Worm (Caenorhabditis elegans): ENCODE measurements around the gene nhr-136.

nhr-136 gene

DNA sequence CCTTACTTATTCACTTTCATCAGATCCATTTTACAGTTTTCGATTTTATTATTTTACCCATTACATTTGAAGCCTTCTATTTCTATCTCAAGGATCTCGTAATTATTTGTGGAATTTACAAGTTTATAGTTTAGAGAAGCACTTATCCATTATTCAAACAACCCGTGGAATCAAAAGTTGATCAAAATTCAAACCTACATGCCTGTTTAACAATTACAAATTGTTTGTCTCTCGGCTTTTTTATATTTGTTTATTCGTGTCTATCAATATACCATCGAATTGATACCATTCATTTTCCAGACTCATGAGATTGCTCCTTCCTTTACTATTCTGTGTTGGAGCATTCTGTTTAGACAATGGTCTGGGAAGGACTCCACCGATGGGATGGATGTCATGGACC lies 20.0 kb upstream of the nhr-136 start, which contains the start of gene gana-1:
TSS of gene gana-1 (plus strand) at position 301 of the 400 bp plus-strand sequence.
- TF ChIP-seq him-1 (tag; optimal IDR thresholded peaks at IDR 0.05) = no peak
- no peak for TF ChIP-seq dao-5 (tag; optimal IDR thresholded peaks at IDR 0.05)
- TF ChIP-seq W03F9.2 (tag; optimal IDR thresholded peaks at IDR 0.05) = no peak

DNA sequence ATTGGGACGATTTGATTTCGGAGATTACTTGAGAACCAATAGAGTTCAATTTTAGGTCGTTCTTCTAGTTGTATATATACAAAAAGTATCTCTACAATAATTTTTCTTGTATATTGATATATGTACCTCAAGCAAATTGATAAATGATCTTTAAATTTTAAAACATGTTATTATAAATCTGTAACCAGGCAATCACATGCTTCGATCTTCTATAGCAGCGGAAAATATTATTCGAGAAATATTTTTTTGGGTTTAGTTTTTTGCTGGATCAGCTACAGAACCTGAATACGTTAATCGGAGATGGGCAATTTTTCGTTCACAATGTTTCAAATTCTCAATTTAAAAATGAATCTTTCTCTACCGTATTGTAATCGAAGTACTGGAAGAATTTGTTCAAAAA lies 18.2 kb upstream of the nhr-136 start, which contains the start of gene R07B7.12:
TSS of gene R07B7.12 (plus strand) at position 301 of the 400 bp plus-strand sequence.
- no peak for TF ChIP-seq dao-5 (tag; optimal IDR thresholded peaks at IDR 0.05)
- no peak for TF ChIP-seq him-1 (tag; optimal IDR thresholded peaks at IDR 0.05)
- no peak for TF ChIP-seq W03F9.2 (tag; optimal IDR thresholded peaks at IDR 0.05)

DNA sequence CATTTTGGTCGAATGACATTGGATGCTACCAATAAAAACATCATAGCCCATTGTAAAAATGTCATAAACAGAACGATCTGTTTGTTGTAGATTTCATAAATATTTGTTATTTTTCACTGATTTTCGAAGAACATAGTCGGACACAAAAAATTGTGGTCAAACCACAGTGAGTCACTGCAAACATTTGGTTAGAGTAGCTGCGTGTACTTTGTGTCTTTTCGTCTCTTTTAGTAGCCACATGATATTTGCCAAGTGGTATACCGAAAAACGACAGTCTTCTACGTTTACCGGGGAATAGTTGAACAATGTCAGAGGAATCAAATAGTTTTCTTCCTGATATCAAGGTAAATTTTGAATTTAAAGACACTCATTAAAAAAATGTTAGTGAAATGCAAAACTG lies 15.2 kb upstream of the nhr-136 start, which contains the start of gene nhr-206:
TSS of gene nhr-206 (plus strand) at position 248 of the 400 bp plus-strand sequence.
- TF ChIP-seq dao-5 (tag; optimal IDR thresholded peaks at IDR 0.05) (no peak), W03F9.2 (tag; optimal IDR thresholded peaks at IDR 0.05) (no peak), him-1 (tag; optimal IDR thresholded peaks at IDR 0.05) (no peak)

DNA sequence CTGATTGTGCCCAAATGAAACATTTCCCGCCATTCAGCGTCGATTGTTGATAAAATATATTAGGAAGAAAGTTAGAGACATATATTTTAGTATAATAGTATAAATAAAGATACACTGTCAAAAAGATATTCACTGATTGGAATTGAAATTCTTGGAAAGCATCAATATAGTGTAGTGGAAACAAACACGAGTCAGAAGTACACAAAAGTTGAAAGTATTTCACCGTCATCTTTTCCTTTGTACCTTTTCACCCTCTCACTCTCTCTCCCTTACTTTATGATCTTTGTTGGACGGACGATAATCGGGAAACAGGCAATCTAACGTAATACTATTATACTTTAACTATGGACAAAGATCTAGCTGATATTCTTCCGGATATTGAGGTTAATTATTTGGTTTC lies 12.9 kb upstream of the nhr-136 start, which contains the start of gene nhr-208:
TSS of gene nhr-208 (plus strand) at position 288 of the 400 bp plus-strand sequence.
- TF ChIP-seq dao-5 (tag; optimal IDR thresholded peaks at IDR 0.05) = no peak
- no peak for TF ChIP-seq W03F9.2 (tag; optimal IDR thresholded peaks at IDR 0.05)

DNA sequence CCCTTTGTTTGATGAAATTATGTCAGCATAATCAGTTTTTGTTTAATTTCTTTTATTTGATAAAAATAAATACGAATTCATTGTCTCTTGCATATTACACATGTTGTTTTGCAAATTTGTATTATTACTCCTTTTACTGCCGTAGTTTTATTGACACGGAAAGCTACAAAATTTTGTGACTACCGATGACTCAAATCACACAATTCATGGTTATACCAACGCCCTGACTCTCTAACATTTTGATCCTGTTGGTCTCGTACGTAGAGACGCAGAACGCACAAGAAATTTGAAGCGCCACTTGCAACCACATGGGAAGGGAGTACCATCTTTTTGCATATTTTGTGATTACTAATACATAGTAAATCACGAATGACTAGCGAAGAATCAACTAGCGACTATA lies 11.1 kb upstream of the nhr-136 start, which contains the start of gene nhr-207:
TSS of gene nhr-207 (plus strand) at position 282 of the 400 bp plus-strand sequence.
- no peak for TF ChIP-seq W03F9.2 (tag; optimal IDR thresholded peaks at IDR 0.05)
- no peak for TF ChIP-seq him-1 (tag; optimal IDR thresholded peaks at IDR 0.05)
- TF ChIP-seq dao-5 (tag; optimal IDR thresholded peaks at IDR 0.05) = no peak

DNA sequence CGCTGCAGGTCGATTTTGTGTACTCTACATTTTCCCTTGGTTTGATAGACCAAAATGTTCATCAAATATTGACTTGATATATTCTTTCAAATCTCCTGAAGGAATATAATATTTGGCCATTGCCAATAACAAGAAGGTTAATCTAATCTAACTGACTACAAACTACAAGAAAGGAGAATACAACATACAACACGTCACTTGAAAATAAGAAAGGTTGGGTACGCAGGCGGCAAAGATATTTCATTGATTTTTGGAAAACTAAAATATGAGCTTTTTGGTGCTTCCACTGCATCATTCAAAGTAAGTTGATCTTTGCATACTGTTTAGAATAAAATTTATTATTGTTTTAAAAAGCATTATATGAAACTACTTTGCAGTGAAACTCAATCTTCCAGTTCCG lies 8.8 kb upstream of the nhr-136 start, which contains the start of gene nhr-209:
TSS of gene nhr-209 (plus strand) at position 27 of the 400 bp plus-strand sequence.
- TF ChIP-seq dao-5 (tag; optimal IDR thresholded peaks at IDR 0.05) (no peak), W03F9.2 (tag; optimal IDR thresholded peaks at IDR 0.05) (no peak), him-1 (tag; optimal IDR thresholded peaks at IDR 0.05) (no peak)

DNA sequence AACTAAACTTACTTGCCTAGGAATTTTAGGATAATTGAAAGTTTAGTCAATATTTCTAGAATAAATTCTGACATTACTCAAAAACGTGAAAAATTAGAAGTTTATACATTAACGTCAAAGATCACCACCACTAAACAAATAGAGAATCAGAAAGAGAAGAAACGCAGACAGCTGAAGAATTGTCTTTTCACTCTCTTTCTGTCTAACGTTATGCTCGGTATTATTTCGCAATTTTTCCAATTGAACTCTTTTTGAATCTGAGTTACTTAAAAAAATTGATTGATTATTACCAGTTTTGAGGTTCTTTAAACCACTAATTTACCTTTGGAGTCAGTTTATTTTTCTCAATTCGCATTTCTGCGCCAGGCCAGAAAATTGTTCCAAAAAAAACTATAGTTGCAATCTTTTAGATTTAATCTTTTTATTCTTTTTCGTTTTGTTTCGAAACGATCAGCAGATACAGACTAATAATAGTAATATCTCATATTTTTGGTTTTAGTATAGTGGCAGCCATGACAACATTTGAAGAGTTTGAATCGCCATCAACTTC lies 6.1 kb upstream of the nhr-136 start, which contains the start of gene nhr-154:
TSS of gene nhr-154 (plus strand) at position 500 of the 550 bp plus-strand sequence.
- TF ChIP-seq W03F9.2 (tag; optimal IDR thresholded peaks at IDR 0.05) = peak; percentile 17
- no peak for TF ChIP-seq him-1 (tag; optimal IDR thresholded peaks at IDR 0.05)
- TF ChIP-seq dao-5 (tag; optimal IDR thresholded peaks at IDR 0.05) = no peak

DNA sequence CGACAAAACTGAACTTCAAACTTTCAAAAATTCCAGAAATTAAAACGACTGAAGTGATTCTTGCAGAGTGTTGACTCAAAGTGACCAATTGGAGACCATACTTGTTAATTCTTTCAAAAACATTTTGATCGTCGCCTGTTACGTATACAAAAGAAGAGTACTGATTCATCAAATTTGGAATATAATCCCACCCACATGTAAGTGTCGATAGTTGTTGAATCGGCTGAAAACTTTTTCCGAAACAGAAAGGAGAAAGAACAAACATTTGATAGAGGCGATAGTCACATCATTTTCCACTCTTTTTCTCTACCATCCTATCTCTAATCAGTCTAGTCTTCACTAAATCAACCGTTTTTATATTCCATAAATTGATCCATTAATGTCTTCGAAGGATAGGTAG lies 3.0 kb upstream of the nhr-136 start, which contains the start of gene nhr-153:
TSS of gene nhr-153 (plus strand) at position 301 of the 400 bp plus-strand sequence.
- TF ChIP-seq W03F9.2 (tag; optimal IDR thresholded peaks at IDR 0.05) (no peak), him-1 (tag; optimal IDR thresholded peaks at IDR 0.05) (no peak), dao-5 (tag; optimal IDR thresholded peaks at IDR 0.05) (no peak)

DNA sequence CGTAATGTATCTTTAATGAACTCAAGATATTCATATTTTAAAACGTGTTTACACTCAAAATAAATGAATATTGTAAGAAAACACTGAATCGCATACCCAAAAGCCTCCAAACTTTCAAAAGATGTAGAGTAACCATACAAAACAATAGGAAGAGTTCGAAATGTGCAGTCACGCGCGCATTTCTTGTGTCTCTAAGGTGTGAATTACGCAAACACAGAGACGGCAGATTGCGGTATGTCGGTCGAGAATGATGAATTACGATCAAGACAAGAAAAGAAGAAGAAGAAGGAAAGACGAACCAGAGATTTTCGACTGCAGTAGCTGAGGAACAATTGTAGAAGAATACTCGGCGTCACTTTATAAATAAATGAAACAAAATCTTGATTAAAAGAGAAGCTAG lies 4.5 kb downstream of the nhr-136 start, which contains the start of gene lhpp-1:
TSS of gene lhpp-1 (minus strand) at position 354 of the 400 bp plus-strand sequence.
- no peak for TF ChIP-seq W03F9.2 (tag; optimal IDR thresholded peaks at IDR 0.05)
- TF ChIP-seq him-1 (tag; optimal IDR thresholded peaks at IDR 0.05) = no peak
- no peak for TF ChIP-seq dao-5 (tag; optimal IDR thresholded peaks at IDR 0.05)

DNA sequence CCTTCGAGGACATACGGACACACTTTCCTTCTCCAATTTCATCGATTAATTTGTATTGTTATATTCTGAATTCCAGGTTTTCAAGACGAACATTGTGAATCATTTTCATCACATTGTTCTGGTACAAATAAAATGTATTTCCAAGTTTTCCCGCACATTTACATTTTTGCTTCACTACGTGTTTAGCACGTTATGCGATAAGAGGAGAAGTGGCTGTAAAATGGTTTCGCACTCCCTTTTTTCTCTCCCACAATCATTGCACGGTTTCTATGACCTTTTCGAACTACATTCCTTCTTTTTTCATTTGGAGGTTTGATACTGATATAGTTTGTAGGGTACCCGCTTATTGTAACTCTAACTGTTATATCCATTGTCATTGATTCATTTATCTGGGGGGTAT lies 6.8 kb downstream of the nhr-136 start:
- no peak for TF ChIP-seq him-1 (tag; optimal IDR thresholded peaks at IDR 0.05)
- TF ChIP-seq W03F9.2 (tag; optimal IDR thresholded peaks at IDR 0.05) = no peak
- TF ChIP-seq dao-5 (tag; optimal IDR thresholded peaks at IDR 0.05) = no peak

DNA sequence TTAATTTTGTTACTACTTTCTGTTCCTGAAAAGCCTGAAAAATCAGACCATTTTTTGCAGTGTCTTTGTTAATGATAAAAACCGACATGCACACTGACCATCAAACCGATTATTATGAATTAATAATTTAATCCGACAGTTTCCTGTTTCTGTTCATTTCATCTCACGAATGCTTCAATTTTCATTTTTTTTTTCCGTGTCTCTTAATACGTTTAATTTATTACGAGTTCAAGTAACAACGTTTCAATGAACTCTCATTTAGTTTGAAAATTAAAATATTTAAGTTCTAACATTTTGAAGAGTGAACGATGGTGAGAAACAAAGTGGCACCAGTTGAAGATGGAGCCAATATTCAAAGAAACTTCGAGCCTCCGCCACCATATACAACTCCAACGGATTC lies 7.8 kb downstream of the nhr-136 start, which contains the start of gene spin-1:
TSS of gene spin-1 (plus strand) at position 301 of the 400 bp plus-strand sequence.
- TF ChIP-seq him-1 (tag; optimal IDR thresholded peaks at IDR 0.05) (no peak), W03F9.2 (tag; optimal IDR thresholded peaks at IDR 0.05) (no peak), dao-5 (tag; optimal IDR thresholded peaks at IDR 0.05) (no peak)

DNA sequence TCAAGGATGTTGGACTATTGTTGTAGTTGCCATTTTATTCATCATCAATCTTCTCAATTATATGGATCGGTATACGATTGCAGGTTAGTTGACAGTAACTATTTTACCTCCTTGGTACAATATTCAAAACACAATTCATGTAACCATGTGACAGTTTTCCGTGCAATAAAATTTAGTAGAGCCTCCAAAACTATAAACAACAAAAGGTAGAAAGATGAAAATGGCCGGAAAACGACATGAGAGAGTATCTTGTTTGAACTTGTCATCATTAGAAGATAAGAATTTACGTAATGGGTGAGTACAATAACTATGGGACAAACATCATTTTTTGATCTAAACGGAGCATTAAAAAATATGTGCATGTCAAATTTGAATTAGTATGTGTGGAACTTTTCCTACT lies 8.2 kb downstream of the nhr-136 start:
- TF ChIP-seq him-1 (tag; optimal IDR thresholded peaks at IDR 0.05) (no peak), W03F9.2 (tag; optimal IDR thresholded peaks at IDR 0.05) (no peak), dao-5 (tag; optimal IDR thresholded peaks at IDR 0.05) (no peak)

DNA sequence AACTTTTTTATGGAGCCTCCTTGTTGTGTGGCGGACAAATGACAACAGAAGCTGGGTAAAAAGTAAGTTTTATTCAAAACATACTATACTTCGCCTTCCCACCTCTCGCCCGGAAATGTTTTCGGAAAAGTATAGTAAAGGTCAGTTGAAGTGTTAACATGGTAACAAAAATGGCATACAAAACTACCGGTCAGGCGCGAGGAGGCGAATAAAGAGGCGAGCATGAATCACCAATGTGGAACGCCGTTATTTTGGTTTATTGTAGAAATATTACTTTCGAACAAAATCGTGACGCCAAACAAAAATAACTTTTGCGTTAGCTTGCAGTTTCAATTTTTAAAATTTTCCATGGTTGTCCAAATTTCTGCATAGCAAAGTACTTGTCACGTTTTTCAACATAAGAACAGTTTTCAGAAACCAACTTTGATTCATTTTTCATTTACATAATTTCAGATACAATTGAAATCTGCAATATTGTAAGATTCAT lies 10.7 kb downstream of the nhr-136 start, which contains the start of gene C13C4.8:
TSS of gene C13C4.8 (plus strand) at position 437 of the 487 bp plus-strand sequence.
- TF ChIP-seq W03F9.2 (tag; optimal IDR thresholded peaks at IDR 0.05) = no peak

DNA sequence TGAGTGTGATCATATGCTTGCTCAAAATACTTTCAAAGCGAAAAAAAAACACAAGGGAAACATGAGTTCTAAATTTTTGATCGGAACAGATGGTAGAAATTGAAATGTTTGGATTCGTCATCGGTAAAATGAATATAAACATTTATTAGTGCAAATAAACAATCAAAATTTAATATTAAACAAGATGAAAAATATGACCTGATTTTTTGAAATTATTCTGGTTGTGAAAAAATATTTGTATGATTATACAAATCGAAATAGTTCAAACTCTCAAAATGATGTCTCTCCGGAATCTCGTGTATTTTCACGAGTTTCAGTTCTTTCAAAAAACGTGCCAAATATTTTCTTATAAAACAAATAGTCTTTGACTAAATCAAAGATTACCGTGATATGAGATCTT lies 13.4 kb downstream of the nhr-136 start, which contains the start of gene C13C4.7:
TSS of gene C13C4.7 (minus strand) at position 101 of the 400 bp plus-strand sequence.
- TF ChIP-seq dao-5 (tag; optimal IDR thresholded peaks at IDR 0.05) (no peak), W03F9.2 (tag; optimal IDR thresholded peaks at IDR 0.05) (no peak), him-1 (tag; optimal IDR thresholded peaks at IDR 0.05) (no peak)
